Fruit fly (Drosophila melanogaster) whole organism, embryonic: ENCODE data around the gene CG6675.

Experiments
- Blimp-1 ChIP-seq: fragments of 200-800 bp; sonication (Bioruptor generic); optimal IDR thresholded peaks from 3 replicates; lab custom pipeline; 2018; ENCODE audit warnings: missing biosample characterization, missing genetic modification characterization, mild to moderate bottlenecking, moderate library complexity, missing genetic modification reagents
- CG1024 ChIP-seq: fragments of 200-800 bp; sonication (Bioruptor generic); IDR thresholded peaks from 2 replicates; pipeline ENCODE4 v1.3.6; 2022; ENCODE audit warnings: missing biosample characterization, missing genetic modification characterization
- CG10543 ChIP-seq: fragments of 200-800 bp; sonication (Bioruptor generic); optimal IDR thresholded peaks from 3 replicates; lab custom pipeline; 2017; ENCODE audit warnings: missing biosample characterization, mild to moderate bottlenecking, missing genetic modification characterization, moderate library complexity
- CG10979 ChIP-seq: fragments of 200-800 bp; sonication (Bioruptor generic); optimal IDR thresholded peaks from 2 replicates; lab custom pipeline; 2018; ENCODE audit warnings: missing biosample characterization, mild to moderate bottlenecking, missing genetic modification characterization, moderate library complexity
- CG11695 ChIP-seq: fragments of 200-800 bp; sonication (Bioruptor generic); IDR thresholded peaks from 3 replicates; pipeline ENCODE4 v1.3.6; 2022; ENCODE audit warnings: missing biosample characterization, missing genetic modification characterization
- CG12299 ChIP-seq: fragments of 200-800 bp; sonication (Bioruptor generic); optimal IDR thresholded peaks from 2 replicates; lab custom pipeline; 2018; ENCODE audit warnings: missing biosample characterization, mild to moderate bottlenecking, missing genetic modification characterization
- CG14860 ChIP-seq: fragments of 200-800 bp; sonication (Bioruptor generic); IDR thresholded peaks from 3 replicates; pipeline ENCODE4 v1.3.6; 2022; ENCODE audit warnings: missing biosample characterization, missing genetic modification characterization; ENCODE audit not compliant: partially characterized antibody
- CG16813 ChIP-seq: fragments of 200-800 bp; sonication (Bioruptor generic); IDR thresholded peaks from 3 replicates; pipeline ENCODE4 v1.3.6; 2022; ENCODE audit warnings: missing biosample characterization, missing genetic modification characterization; ENCODE audit not compliant: partially characterized antibody
- CG18011 ChIP-seq: fragments of 200-800 bp; sonication (Bioruptor generic); optimal IDR thresholded peaks from 2 replicates; lab custom pipeline; 2017; ENCODE audit warnings: missing biosample characterization, missing genetic modification characterization, mild to moderate bottlenecking, moderate library complexity, missing genotype
- CG18262 ChIP-seq: fragments of 200-800 bp; optimal IDR thresholded peaks from 3 replicates; lab custom pipeline; 2019; ENCODE audit warnings: missing biosample characterization, mild to moderate bottlenecking, missing genetic modification characterization, moderate library complexity
- CG30020 ChIP-seq: fragments of 200-800 bp; optimal IDR thresholded peaks from 2 replicates; lab custom pipeline; 2019; ENCODE audit warnings: missing biosample characterization, mild to moderate bottlenecking, missing genetic modification characterization, moderate library complexity
- CG34422 ChIP-seq: fragments of 200-800 bp; sonication (Bioruptor generic); IDR thresholded peaks from 3 replicates; pipeline ENCODE4 v1.3.6; 2022; ENCODE audit warnings: missing biosample characterization, missing genetic modification characterization
- CG7745 ChIP-seq: fragments of 200-800 bp; sonication (Bioruptor generic); optimal IDR thresholded peaks from 2 replicates; lab custom pipeline; 2018; ENCODE audit warnings: missing biosample characterization, mild to moderate bottlenecking, missing genetic modification characterization, moderate library complexity
- CG8290 ChIP-seq, 3 experiments: fragments of 200-800 bp; sonication (Bioruptor generic); optimal IDR thresholded peaks; 2 replicates each; lab custom pipeline; 2016 to 2019; ENCODE audit warnings: missing biosample characterization in 3 of 3, missing genetic modification characterization in 3 of 3, mild to moderate bottlenecking in 2 of 3, moderate library complexity in 1 of 3
- Dll ChIP-seq: fragments of 200-800 bp; sonication (Bioruptor generic); IDR thresholded peaks from 4 replicates; pipeline ENCODE4 v1.3.6; 2022; ENCODE audit warnings: missing biosample characterization, missing genetic modification characterization; ENCODE audit not compliant: partially characterized antibody
- Doc3 ChIP-seq: fragments of 200-800 bp; sonication (Bioruptor generic); IDR thresholded peaks from 3 replicates; pipeline ENCODE4 v1.3.6; 2022; ENCODE audit warnings: missing biosample characterization, missing genetic modification characterization; ENCODE audit not compliant: partially characterized antibody
- Drgx ChIP-seq: fragments of 200-800 bp; sonication (Bioruptor generic); IDR thresholded peaks from 2 replicates; pipeline ENCODE4 v1.3.6; 2022; ENCODE audit warnings: missing biosample characterization, missing genetic modification characterization
- Eip74EF ChIP-seq, 2 experiments: fragments of 200-800 bp in 1 of 2; fragments of >200 bp in 1 of 2; sonication (Bioruptor generic) in 1 of 2; optimal IDR thresholded peaks; 2 replicates each; lab custom pipeline; 2017 to 2019; ENCODE audit warnings: missing biosample characterization in 2 of 2, missing genetic modification characterization in 2 of 2, mild to moderate bottlenecking in 1 of 2, moderate library complexity in 1 of 2
- Ets97D ChIP-seq: fragments of 200-800 bp; sonication (Bioruptor generic); optimal IDR thresholded peaks from 3 replicates; lab custom pipeline; 2016; ENCODE audit warnings: missing biosample characterization, missing genetic modification characterization
- H15 ChIP-seq: fragments of 200-800 bp; sonication (Bioruptor generic); IDR thresholded peaks from 3 replicates; pipeline ENCODE4 v1.3.6; 2022; ENCODE audit warnings: missing biosample characterization, missing genetic modification characterization
- HLH54F ChIP-seq: fragments of 200-800 bp; sonication (Bioruptor generic); optimal IDR thresholded peaks from 3 replicates; lab custom pipeline; 2016; ENCODE audit warnings: missing biosample characterization, missing genetic modification characterization
- Hsf ChIP-seq: fragments of 200-800 bp; sonication (Bioruptor generic); optimal IDR thresholded peaks from 3 replicates; lab custom pipeline; 2016; ENCODE audit warnings: missing biosample characterization, missing genetic modification characterization
- Mad ChIP-seq: fragments of 200-800 bp; sonication (Bioruptor generic); optimal IDR thresholded peaks from 2 replicates; lab custom pipeline; 2016; ENCODE audit warnings: missing biosample characterization, missing genetic modification characterization
- Max ChIP-seq: fragments of 200-800 bp; sonication (Bioruptor generic); optimal IDR thresholded peaks from 2 replicates; lab custom pipeline; 2016; ENCODE audit warnings: missing biosample characterization, mild to moderate bottlenecking, missing genetic modification characterization
- Scr ChIP-seq: fragments of 200-800 bp; sonication (Bioruptor generic); IDR thresholded peaks from 2 replicates; pipeline ENCODE4 v1.3.6; 2022; ENCODE audit warnings: missing biosample characterization, missing genetic modification characterization; ENCODE audit not compliant: partially characterized antibody
- Sox102F ChIP-seq: fragments of 200-800 bp; sonication (Bioruptor generic); optimal IDR thresholded peaks from 2 replicates; lab custom pipeline; 2018; ENCODE audit warnings: missing biosample characterization, mild to moderate bottlenecking, missing genetic modification characterization, moderate library complexity
- TFAM ChIP-seq: fragments of 200-800 bp; sonication (Bioruptor generic); optimal IDR thresholded peaks from 2 replicates; lab custom pipeline; 2017; ENCODE audit warnings: missing biosample characterization, missing genetic modification characterization, inconsistent platforms
- Trl ChIP-seq, 3 experiments: fragments of >200 bp in 2 of 3; fragments of 200-800 bp in 1 of 3; sonication (Bioruptor generic) in 1 of 3; optimal IDR thresholded peaks; 2 replicates in 1 of 3; 3 replicates in 2 of 3; lab custom pipeline; 2016 to 2017; ENCODE audit warnings: missing biosample characterization in 1 of 3, missing genetic modification characterization in 1 of 3
- YL-1 ChIP-seq: fragments of 200-800 bp; sonication (Bioruptor generic); optimal IDR thresholded peaks from 3 replicates; lab custom pipeline; 2017; ENCODE audit warnings: missing biosample characterization, mild to moderate bottlenecking, missing genetic modification characterization
- ash1 ChIP-seq: fragments of 200-800 bp; sonication (Bioruptor generic); optimal IDR thresholded peaks from 2 replicates; lab custom pipeline; 2018; ENCODE audit warnings: missing biosample characterization, mild to moderate bottlenecking, missing genetic modification characterization
- bbx ChIP-seq: fragments of 200-800 bp; sonication (Bioruptor generic); IDR thresholded peaks from 2 replicates; pipeline ENCODE4 v1.3.6; 2022; ENCODE audit warnings: missing biosample characterization, missing genetic modification characterization; ENCODE audit not compliant: partially characterized antibody
- chif ChIP-seq, 2 experiments: fragments of 200-800 bp; sonication (Bioruptor generic); optimal IDR thresholded peaks; 3 replicates each; lab custom pipeline; 2016; ENCODE audit warnings: missing biosample characterization in 2 of 2, missing genetic modification characterization in 2 of 2
- ci ChIP-seq: fragments of 200-800 bp; sonication (Bioruptor generic); IDR thresholded peaks from 3 replicates; pipeline ENCODE4 v1.3.6; 2022; ENCODE audit warnings: missing biosample characterization, missing genetic modification characterization
- eve ChIP-seq, 2 experiments: fragments of >200 bp; optimal IDR thresholded peaks; 2 replicates each; lab custom pipeline; 2017; ENCODE audit warnings: missing biosample characterization in 2 of 2, missing genetic modification characterization in 2 of 2
- her ChIP-seq: fragments of 200-800 bp; sonication (Bioruptor generic); optimal IDR thresholded peaks from 2 replicates; lab custom pipeline; 2016; ENCODE audit warnings: missing biosample characterization, missing genetic modification characterization
- jing ChIP-seq: fragments of 200-800 bp; sonication (Bioruptor generic); optimal IDR thresholded peaks from 2 replicates; lab custom pipeline; 2018; ENCODE audit warnings: missing biosample characterization, mild to moderate bottlenecking, missing genetic modification characterization
- knrl ChIP-seq: fragments of 200-800 bp; sonication (Bioruptor generic); IDR thresholded peaks from 3 replicates; pipeline ENCODE4 v1.3.6; 2022; ENCODE audit warnings: missing biosample characterization, missing genetic modification characterization; ENCODE audit not compliant: partially characterized antibody
- nerfin-2 ChIP-seq: fragments of 200-800 bp; sonication (Bioruptor generic); IDR thresholded peaks from 2 replicates; pipeline ENCODE4 v1.3.6; 2022; ENCODE audit warnings: missing biosample characterization, missing genetic modification characterization; ENCODE audit not compliant: partially characterized antibody
- org-1 ChIP-seq: fragments of 200-800 bp; sonication (Bioruptor generic); optimal IDR thresholded peaks from 2 replicates; lab custom pipeline; 2017; ENCODE audit warnings: missing biosample characterization, missing genetic modification characterization
- pb ChIP-seq: fragments of 200-800 bp; sonication (Bioruptor generic); optimal IDR thresholded peaks from 3 replicates; lab custom pipeline; 2016; ENCODE audit warnings: missing biosample characterization, missing genetic modification characterization
- phol ChIP-seq: fragments of 200-800 bp; sonication (Bioruptor generic); optimal IDR thresholded peaks from 3 replicates; lab custom pipeline; 2018; ENCODE audit warnings: missing biosample characterization, mild to moderate bottlenecking, missing genetic modification characterization, moderate library complexity
- prd ChIP-seq, 3 experiments: fragments of >200 bp in 2 of 3; fragments of 200-800 bp in 1 of 3; sonication (Bioruptor generic) in 1 of 3; optimal IDR thresholded peaks in 2 of 3; IDR thresholded peaks in 1 of 3; 2 replicates in 2 of 3; 3 replicates in 1 of 3; pipeline versions ENCODE4 v1.3.6 to Lab custom; 2017 to 2022; ENCODE audit warnings: missing biosample characterization in 1 of 3, missing genetic modification characterization in 1 of 3
- pzg ChIP-seq: fragments of 200-800 bp; sonication (Bioruptor generic); optimal IDR thresholded peaks from 3 replicates; lab custom pipeline; 2018; ENCODE audit warnings: missing biosample characterization, mild to moderate bottlenecking, missing genetic modification characterization, moderate library complexity
- repo ChIP-seq: fragments of 200-800 bp; sonication (Bioruptor generic); optimal IDR thresholded peaks from 2 replicates; lab custom pipeline; 2016; ENCODE audit warnings: missing biosample characterization, missing genetic modification characterization
- sens ChIP-seq: fragments of 200-800 bp; sonication (Bioruptor generic); peaks from one replicate; lab custom pipeline; 2016; ENCODE audit warnings: missing biosample characterization, missing genetic modification characterization
- trem ChIP-seq: fragments of 200-800 bp; optimal IDR thresholded peaks from 3 replicates; lab custom pipeline; 2019; ENCODE audit warnings: missing biosample characterization, mild to moderate bottlenecking, missing genetic modification characterization, moderate library complexity
- wor ChIP-seq: fragments of 200-800 bp; sonication (Bioruptor generic); IDR thresholded peaks from 2 replicates; pipeline ENCODE4 v1.3.6; 2022; ENCODE audit warnings: missing biosample characterization, missing genetic modification characterization

CG6675 gene

dm6 chr2L:22120871-22121388 lies 12.2 kb downstream of the CG6675 start, which contains the start of gene CG3651 (continued):
- TF ChIP-seq prd (optimal IDR thresholded peaks at IDR 0.05; lab: Kevin White, UChicago) (no peak), prd (GFP tag; IDR thresholded peaks at IDR 0.05; lab: Robert Waterston, UW) (no peak), Eip74EF (GFP tag; optimal IDR thresholded peaks at IDR 0.05; lab: Kevin White, UChicago) (no peak), YL-1 (GFP tag; lab: Kevin White, UChicago) (no peak), CG11695 (GFP tag; lab: Robert Waterston, UW) (no peak), CG10979 (tag; lab: Kevin White, UChicago) (no peak), Max (GFP tag; lab: Kevin White, UChicago) (no peak), nerfin-2 (GFP tag; lab: Robert Waterston, UW) (0 out of 2 replicates have a peak, but pooled peaks have one; percentile 29), wor (no peak), Sox102F (GFP tag; lab: Kevin White, UChicago) (no peak), CG12299 (tag; lab: Kevin White, UChicago) (no peak), CG8290 (GFP tag; optimal IDR thresholded peaks at IDR 0.05; lab: Kevin White, UChicago) (peak; percentile 64), CG8290 (tag; optimal IDR thresholded peaks at IDR 0.05; lab: Kevin White, UChicago) (peak; percentile 33 to 34), org-1 (no peak), CG16813 (peak; percentile 66; the same call in 2 of the 3 replicates), CG30020 (tag; lab: Kevin White, UChicago) (peak; percentile 79), bbx (GFP tag; lab: Robert Waterston, UW) (peak; percentile 10; the same call in 1 of the 2 replicates), Hsf (GFP tag; lab: Kevin White, UChicago) (peak; percentile 13), eve (GFP tag; optimal IDR thresholded peaks at IDR 0.05; lab: Kevin White, UChicago) (peak in 1 of 2 experiments; percentile 27), CG18262 (tag; lab: Kevin White, UChicago) (no peak), HLH54F (GFP tag; lab: Kevin White, UChicago) (no peak), Blimp-1 (GFP tag; lab: Kevin White, UChicago) (no peak), Dll (GFP tag; lab: Robert Waterston, UW) (peak; percentile 77), CG10543 (no peak), chif (GFP tag; optimal IDR thresholded peaks at IDR 0.05; lab: Kevin White, UChicago) (no peak), H15 (no peak), CG7745 (no peak), her (GFP tag; lab: Kevin White, UChicago) (no peak), knrl (GFP tag; lab: Robert Waterston, UW) (no peak; the same call in 2 of the 3 replicates), jing (no peak), trem (tag; lab: Kevin White, UChicago) (peak; percentile 5), repo (GFP tag; lab: Kevin White, UChicago) (peak; percentile 6), Mad (GFP tag; lab: Kevin White, UChicago) (no peak), Ets97D (GFP tag; lab: Kevin White, UChicago) (peak; percentile 32), ash1 (GFP tag; lab: Kevin White, UChicago) (no peak), CG14860 (GFP tag; lab: Robert Waterston, UW) (peak; percentile 21; the same call in 1 of the 3 replicates), CG34422 (GFP tag; lab: Robert Waterston, UW) (no peak), pzg (peak; percentile 10), sens (GFP tag; lab: Kevin White, UChicago) (peak; percentile 73), TFAM (GFP tag; lab: Kevin White, UChicago) (no peak), ci (GFP tag; lab: Robert Waterston, UW) (no peak), phol (tag; lab: Kevin White, UChicago) (peak; percentile 32), CG18011 (no peak), Doc3 (0 out of 3 replicates have a peak, but pooled peaks have one; percentile 36), CG1024 (GFP tag; lab: Robert Waterston, UW) (peak; percentile 86), Scr (GFP tag; lab: Robert Waterston, UW) (peak; percentile 70), Trl (optimal IDR thresholded peaks at IDR 0.05; lab: Kevin White, UChicago) (no peak), Trl (GFP tag; optimal IDR thresholded peaks at IDR 0.05; lab: Kevin White, UChicago) (peak; percentile 42), Drgx (GFP tag; lab: Robert Waterston, UW) (no peak), pb (GFP tag; lab: Kevin White, UChicago) (no peak)
